Worm (Caenorhabditis elegans) whole organism, L3 larva: ENCODE measurements around the gene fbxc-49.

ENCODE experiments used
- R02D3.7 ChIP-seq: fragments of 150-350 bp; optimal IDR thresholded peaks from 2 replicates; lab custom pipeline; 2014; ENCODE audit warnings: missing biosample characterization, missing genetic modification characterization
- ZK546.5 ChIP-seq: sonication (generic microtip); optimal IDR thresholded peaks from 2 replicates; lab custom pipeline; 2017; ENCODE audit warnings: missing biosample characterization, missing genetic modification characterization
- aly-2 ChIP-seq: fragments of 150-350 bp; optimal IDR thresholded peaks from 2 replicates; lab custom pipeline; 2014; ENCODE audit warnings: missing biosample characterization, missing genetic modification characterization
- ama-1 ChIP-seq: fragments of 150-350 bp; optimal IDR thresholded peaks from 2 replicates; lab custom pipeline; 2018
- ceh-16 ChIP-seq: sonication (generic microtip); optimal IDR thresholded peaks from 2 replicates; lab custom pipeline; 2017; ENCODE audit warnings: missing biosample characterization, missing genetic modification characterization
- ceh-28 ChIP-seq: fragments of 150-350 bp; optimal IDR thresholded peaks from 2 replicates; lab custom pipeline; 2014; ENCODE audit warnings: missing biosample characterization, missing genetic modification reagents, missing genetic modification characterization
- ceh-82 ChIP-seq: fragments of 150-350 bp; optimal IDR thresholded peaks from 2 replicates; lab custom pipeline; 2014; ENCODE audit warnings: missing biosample characterization, missing genetic modification characterization
- ceh-9 ChIP-seq: sonication (generic microtip); optimal IDR thresholded peaks from 2 replicates; lab custom pipeline; 2018; ENCODE audit warnings: missing biosample characterization, missing genetic modification characterization
- daf-12 ChIP-seq: fragments of 150-350 bp; optimal IDR thresholded peaks from 2 replicates; lab custom pipeline; 2014; ENCODE audit warnings: missing biosample characterization, missing genetic modification reagents, missing genetic modification characterization
- egl-5 ChIP-seq: fragments of 150-350 bp; optimal IDR thresholded peaks from 2 replicates; lab custom pipeline; 2017; ENCODE audit warnings: missing biosample characterization, missing genetic modification reagents, missing genetic modification characterization, inconsistent platforms
- elt-1 ChIP-seq: fragments of 150-350 bp; optimal IDR thresholded peaks from 2 replicates; lab custom pipeline; 2014; ENCODE audit warnings: missing biosample characterization, missing genetic modification characterization
- elt-2 ChIP-seq: sonication (generic microtip); optimal IDR thresholded peaks from 2 replicates; lab custom pipeline; 2016; ENCODE audit warnings: missing genetic modification reagents, mild to moderate bottlenecking, missing genetic modification characterization, missing compliant biosample characterization
- elt-3 ChIP-seq, 3 experiments: fragments of 150-350 bp in 1 of 3; sonication (generic microtip) in 2 of 3; optimal IDR thresholded peaks; 2 replicates in 2 of 3; 4 replicates in 1 of 3; lab custom pipeline; 2014 to 2017; ENCODE audit warnings: missing biosample characterization in 3 of 3, missing genetic modification characterization in 3 of 3
- fkh-2 ChIP-seq: fragments of 150-350 bp; optimal IDR thresholded peaks from 2 replicates; lab custom pipeline; 2014; ENCODE audit warnings: missing biosample characterization, missing genetic modification reagents, missing genetic modification characterization
- fos-1 ChIP-seq: fragments of 150-350 bp; optimal IDR thresholded peaks from 2 replicates; lab custom pipeline; 2014; ENCODE audit warnings: missing biosample characterization, missing genetic modification characterization
- jun-1 ChIP-seq: fragments of 150-350 bp; optimal IDR thresholded peaks from 2 replicates; lab custom pipeline; 2014; ENCODE audit warnings: missing biosample characterization, missing genetic modification reagents, missing genetic modification characterization
- lin-15B ChIP-seq: fragments of 150-350 bp; optimal IDR thresholded peaks from 2 replicates; lab custom pipeline; 2014; ENCODE audit warnings: missing biosample characterization, missing genetic modification characterization
- lin-39 ChIP-seq: fragments of 150-350 bp; optimal IDR thresholded peaks from 2 replicates; lab custom pipeline; 2018; ENCODE audit warnings: missing biosample characterization, missing genetic modification reagents, missing genetic modification characterization
- lsy-12 ChIP-seq: sonication (generic microtip); optimal IDR thresholded peaks from 2 replicates; lab custom pipeline; 2016; ENCODE audit warnings: mild to moderate bottlenecking, missing genetic modification characterization, missing compliant biosample characterization
- mml-1 ChIP-seq: fragments of 150-350 bp; sonication (generic microtip); optimal IDR thresholded peaks from 3 replicates; lab custom pipeline; 2014; ENCODE audit warnings: missing biosample characterization, missing genetic modification characterization
- nhr-11 ChIP-seq: fragments of 150-350 bp; optimal IDR thresholded peaks from 2 replicates; lab custom pipeline; 2014; ENCODE audit warnings: missing biosample characterization, missing genetic modification characterization
- nhr-12 ChIP-seq: fragments of 150-350 bp; optimal IDR thresholded peaks from 2 replicates; lab custom pipeline; 2014; ENCODE audit warnings: missing biosample characterization, missing genetic modification characterization
- nhr-23 ChIP-seq: fragments of 150-350 bp; optimal IDR thresholded peaks from 2 replicates; lab custom pipeline; 2014; ENCODE audit warnings: missing biosample characterization, missing genetic modification reagents, missing genetic modification characterization
- nhr-237 ChIP-seq: fragments of 150-350 bp; optimal IDR thresholded peaks from 2 replicates; lab custom pipeline; 2014; ENCODE audit warnings: missing biosample characterization, missing genetic modification characterization
- nhr-25 ChIP-seq: sonication (generic microtip); optimal IDR thresholded peaks from 2 replicates; lab custom pipeline; 2017; ENCODE audit warnings: missing biosample characterization, missing genetic modification characterization
- nhr-67 ChIP-seq: fragments of 150-350 bp; optimal IDR thresholded peaks from 2 replicates; lab custom pipeline; 2014; ENCODE audit warnings: missing biosample characterization, missing genetic modification characterization
- nhr-76 ChIP-seq: fragments of 150-350 bp; sonication (generic microtip); optimal IDR thresholded peaks from 5 replicates; lab custom pipeline; 2014; ENCODE audit warnings: missing biosample characterization, missing genetic modification characterization
- nhr-77 ChIP-seq: fragments of 150-350 bp; optimal IDR thresholded peaks from 2 replicates; lab custom pipeline; 2014; ENCODE audit warnings: missing biosample characterization, missing genetic modification characterization
- pha-4 ChIP-seq: fragments of 150-350 bp; optimal IDR thresholded peaks from 2 replicates; lab custom pipeline; 2014; ENCODE audit warnings: missing biosample characterization, missing genetic modification reagents, missing genetic modification characterization
- pqm-1 ChIP-seq: fragments of 150-350 bp; optimal IDR thresholded peaks from 2 replicates; lab custom pipeline; 2017; ENCODE audit warnings: missing biosample characterization, missing genetic modification characterization, inconsistent platforms
- sea-2 ChIP-seq: fragments of 150-350 bp; sonication (generic microtip); optimal IDR thresholded peaks from 4 replicates; lab custom pipeline; 2014; ENCODE audit warnings: missing biosample characterization, missing genetic modification reagents, missing genetic modification characterization
- snpc-4 ChIP-seq: fragments of 150-350 bp; optimal IDR thresholded peaks from 2 replicates; lab custom pipeline; 2014; ENCODE audit warnings: missing biosample characterization, missing genetic modification characterization
- tbx-2 ChIP-seq: sonication (generic microtip); optimal IDR thresholded peaks from 2 replicates; lab custom pipeline; 2016; ENCODE audit warnings: mild to moderate bottlenecking, missing genetic modification characterization, missing compliant biosample characterization
- unc-62 ChIP-seq: fragments of 150-350 bp; sonication (generic microtip); optimal IDR thresholded peaks from 4 replicates; lab custom pipeline; 2014; ENCODE audit warnings: missing biosample characterization, missing genetic modification reagents, missing genetic modification characterization
- ztf-4 ChIP-seq: fragments of 150-350 bp; optimal IDR thresholded peaks from 2 replicates; lab custom pipeline; 2014; ENCODE audit warnings: missing biosample characterization, missing genetic modification characterization

The fbxc-49 gene

ce11 chrII:2087206-2087605 is 3.3 kb downstream of the fbxc-49 start:
- no peak for TF ChIP-seq mml-1
- no peak for TF ChIP-seq sea-2
- no peak for TF ChIP-seq elt-2 (tag; lab: Kevin White, UChicago)
- no peak for TF ChIP-seq lsy-12
- TF ChIP-seq nhr-11 (tag; lab: Kevin White, UChicago), result no peak
- TF ChIP-seq elt-1 (tag; lab: Kevin White, UChicago), result no peak
- no peak for TF ChIP-seq ama-1 (lab: Kevin White, UChicago)
- no peak for TF ChIP-seq nhr-67 (tag; lab: Kevin White, UChicago)
- TF ChIP-seq pha-4 (tag; lab: Kevin White, UChicago), result no peak
- no peak for TF ChIP-seq ceh-16 (tag; lab: Kevin White, UChicago)
- no peak for TF ChIP-seq ztf-4 (tag; lab: Kevin White, UChicago)
- TF ChIP-seq snpc-4, result no peak
- TF ChIP-seq tbx-2 (tag; lab: Kevin White, UChicago), result no peak
- TF ChIP-seq ceh-9, result no peak
- no peak for TF ChIP-seq jun-1
- no peak for TF ChIP-seq aly-2
- no peak for TF ChIP-seq nhr-12 (tag; lab: Kevin White, UChicago)
- TF ChIP-seq elt-3 (tag; optimal IDR thresholded peaks at IDR 0.05; lab: Kevin White, UChicago), result no peak
- TF ChIP-seq lin-39 (tag; lab: Kevin White, UChicago), result no peak

- TF ChIP-seq lin-39 (tag; lab: Kevin White, UChicago) (no peak), jun-1 (peak; percentile 23), egl-5 (tag; lab: Kevin White, UChicago) (no peak), nhr-23 (tag; lab: Kevin White, UChicago) (no peak), elt-2 (tag; lab: Kevin White, UChicago) (peak; percentile 95), lsy-12 (no peak), pqm-1 (tag; lab: Kevin White, UChicago) (peak; percentile 96)
Measured at ce11 chrII:2090605-2091004, 6.7 kb downstream of the fbxc-49 start, which contains the start of gene trpl-5. Gene trpl-5 (minus strand): TSS chrII:2090636.

ce11 chrII:2091972-2092371 is 8.0 kb downstream of the fbxc-49 start, which contains the start of gene T16A1.10:
Gene T16A1.10 (minus strand): TSS chrII:2092094.
- no peak for TF ChIP-seq R02D3.7 (tag; lab: Kevin White, UChicago)
- no peak for TF ChIP-seq fkh-2 (tag; lab: Kevin White, UChicago)
- no peak for TF ChIP-seq lsy-12
- no peak for TF ChIP-seq nhr-12 (tag; lab: Kevin White, UChicago)
- no peak for TF ChIP-seq lin-15B (tag; lab: Kevin White, UChicago)
- TF ChIP-seq ZK546.5 (tag; lab: Kevin White, UChicago), result no peak
- TF ChIP-seq nhr-77, result no peak
- no peak for TF ChIP-seq nhr-76 (tag; lab: Kevin White, UChicago)

- TF ChIP-seq unc-62 (GFP tag; lab: Kevin White, UChicago) (no peak), ceh-28 (tag; lab: Kevin White, UChicago) (no peak), ama-1 (lab: Kevin White, UChicago) (no peak), ztf-4 (tag; lab: Kevin White, UChicago) (no peak), nhr-23 (tag; lab: Kevin White, UChicago) (no peak), fos-1 (tag; lab: Kevin White, UChicago) (no peak), elt-1 (tag; lab: Kevin White, UChicago) (no peak), pha-4 (tag; lab: Kevin White, UChicago) (no peak), mml-1 (no peak), daf-12 (tag; lab: Kevin White, UChicago) (no peak), ceh-82 (tag; lab: Kevin White, UChicago) (no peak), egl-5 (tag; lab: Kevin White, UChicago) (no peak), ceh-16 (tag; lab: Kevin White, UChicago) (no peak), R02D3.7 (tag; lab: Kevin White, UChicago) (no peak), ZK546.5 (tag; lab: Kevin White, UChicago) (no peak), nhr-25 (tag; lab: Kevin White, UChicago) (no peak), nhr-237 (tag; lab: Kevin White, UChicago) (no peak), pqm-1 (tag; lab: Kevin White, UChicago) (no peak)
Measured at ce11 chrII:2093456-2093926, 9.6 kb downstream of the fbxc-49 start, which contains the start of gene fbxb-37. Gene fbxb-37 (minus strand): TSS chrII:2093876.
